Worm (Caenorhabditis elegans): ENCODE results near the gene T21E8.6.

Gene T21E8.6

DNA sequence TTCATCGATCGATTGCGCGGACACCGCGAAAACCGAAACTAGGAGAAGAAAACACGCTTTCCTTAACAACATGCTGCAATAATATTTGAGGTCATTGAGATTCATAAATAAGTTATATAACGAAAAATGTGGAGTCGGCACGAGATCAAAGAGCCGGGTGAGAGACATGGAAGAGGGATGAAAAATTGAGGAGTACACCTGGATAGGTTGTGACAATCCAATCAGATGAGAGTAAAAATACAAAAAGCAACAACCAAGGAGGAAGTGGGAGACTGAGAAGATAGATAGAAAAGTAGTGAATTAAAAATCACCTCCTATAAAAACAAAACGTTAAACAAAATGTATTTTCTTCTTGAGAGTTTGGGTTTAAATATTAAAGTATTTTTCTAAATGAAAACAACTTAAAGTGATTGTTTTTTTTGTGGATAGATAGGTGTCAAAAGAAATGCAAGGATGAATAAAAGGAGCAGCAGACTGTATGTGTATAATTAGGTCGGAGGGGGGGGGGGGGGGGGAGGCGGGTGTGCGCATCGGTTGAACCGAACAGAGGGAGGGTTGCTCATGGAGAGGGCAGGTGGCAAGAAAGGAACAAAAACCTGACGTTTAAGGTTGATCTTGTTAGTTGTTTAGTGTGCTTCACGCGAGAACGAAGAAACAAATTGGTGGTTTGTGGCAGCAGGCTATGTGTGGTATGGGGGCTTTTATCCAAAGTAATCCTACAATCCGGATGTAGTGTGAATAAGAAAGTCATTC is 37.3 kb upstream of the T21E8.6 start, which contains the start of gene C05A9.2:
Gene C05A9.2 (minus strand): TSS at position 73 of the 753 bp plus-strand sequence.
- TF ChIP-seq ztf-11 (tag; optimal IDR thresholded peaks at IDR 0.05) (no peak), zag-1 (tag; optimal IDR thresholded peaks at IDR 0.05) (no peak), dpl-1 (GFP tag; optimal IDR thresholded peaks at IDR 0.05) (no peak), C16A3.4 (tag; optimal IDR thresholded peaks at IDR 0.05) (no peak), unc-86 (tag; optimal IDR thresholded peaks at IDR 0.05) (no peak), lin-15B (tag; optimal IDR thresholded peaks at IDR 0.05) (no peak), snu-23 (GFP tag; optimal IDR thresholded peaks at IDR 0.05) (no peak), dsc-1 (tag; optimal IDR thresholded peaks at IDR 0.05) (no peak), F16B12.6 (tag; optimal IDR thresholded peaks at IDR 0.05) (no peak), nhr-85 (tag) (no peak), fkh-4 (tag; optimal IDR thresholded peaks at IDR 0.05; ENCODE audit: borderline replicate concordance) (no peak), Y116A8C.19 (tag; optimal IDR thresholded peaks at IDR 0.05; ENCODE audit: borderline replicate concordance) (no peak), aha-1 (tag; optimal IDR thresholded peaks at IDR 0.05) (no peak), unc-62 (GFP tag; optimal IDR thresholded peaks at IDR 0.05) (no peak), irx-1 (tag; optimal IDR thresholded peaks at IDR 0.05) (no peak), alr-1 (tag; optimal IDR thresholded peaks at IDR 0.05; ENCODE audit: borderline replicate concordance) (no peak), ceh-88 (GFP tag; IDR thresholded peaks at IDR 0.05) (no peak), vab-15 (tag; optimal IDR thresholded peaks at IDR 0.05) (no peak)

DNA sequence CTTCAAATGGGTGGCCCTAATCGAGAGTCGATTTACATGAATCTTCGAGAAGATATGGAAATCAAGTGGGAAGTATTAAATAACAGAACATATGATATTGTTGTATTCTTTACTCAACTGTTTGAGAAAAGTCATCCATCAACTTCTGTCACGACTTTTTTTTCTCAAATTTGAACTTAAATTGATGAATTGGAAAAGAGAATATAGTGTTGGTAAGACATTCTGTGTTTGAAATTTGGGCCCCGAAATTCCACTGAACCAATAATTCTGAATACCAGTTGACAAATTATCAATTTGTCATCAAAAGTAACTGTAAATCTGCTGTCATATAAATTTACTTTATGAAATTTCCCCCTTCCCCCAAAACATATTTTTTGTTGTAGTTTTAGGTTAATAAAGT is 35.2 kb upstream of the T21E8.6 start:
- TF ChIP-seq fkh-4 (tag; optimal IDR thresholded peaks at IDR 0.05; ENCODE audit: borderline replicate concordance) (no peak), lin-35 (GFP tag; optimal IDR thresholded peaks at IDR 0.05) (peak in 1 of 2 experiments; percentile 34), snu-23 (GFP tag; optimal IDR thresholded peaks at IDR 0.05) (no peak), xbp-1 (tag; optimal IDR thresholded peaks at IDR 0.05) (no peak), nhr-71 (tag; optimal IDR thresholded peaks at IDR 0.05) (peak; percentile 12), nhr-20 (tag; optimal IDR thresholded peaks at IDR 0.05) (peak; percentile 54), lin-14 (GFP tag; optimal IDR thresholded peaks at IDR 0.05) (peak; percentile 8), nhr-85 (tag) (peak; percentile 70)

DNA sequence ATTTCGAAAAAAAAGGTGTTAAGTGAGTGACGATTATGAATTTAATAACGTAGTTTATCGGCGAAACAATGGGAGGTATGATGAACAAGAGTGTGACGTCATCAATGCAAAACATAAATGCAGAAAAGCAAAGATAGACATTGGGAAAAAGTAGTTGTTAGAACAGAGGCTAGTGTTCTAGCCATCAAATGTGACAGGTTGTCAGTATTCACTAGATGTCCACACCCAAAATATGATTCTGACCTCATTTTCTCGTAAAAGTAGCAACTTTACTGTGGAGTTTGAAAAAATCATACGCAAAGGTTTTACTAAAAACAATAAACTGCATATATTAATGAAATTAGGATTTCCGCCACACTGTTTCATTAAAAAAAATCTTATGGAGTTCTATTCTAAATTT is 30.9 kb upstream of the T21E8.6 start:
- no peak for TF ChIP-seq unc-30 (tag; optimal IDR thresholded peaks at IDR 0.05)
- TF ChIP-seq nhr-71 (tag; optimal IDR thresholded peaks at IDR 0.05): no peak
- no peak for TF ChIP-seq egl-27 (tag; optimal IDR thresholded peaks at IDR 0.05)
- TF ChIP-seq lin-15B (tag; optimal IDR thresholded peaks at IDR 0.05): no peak
- TF ChIP-seq mep-1 (tag; optimal IDR thresholded peaks at IDR 0.05): no peak
- TF ChIP-seq nhr-85 (tag): no peak
- TF ChIP-seq isw-1 (GFP tag; IDR thresholded peaks at IDR 0.05): no peak
- no peak for TF ChIP-seq sox-4 (tag; optimal IDR thresholded peaks at IDR 0.05)
- no peak for TF ChIP-seq snpc-4 (tag; optimal IDR thresholded peaks at IDR 0.05)
- TF ChIP-seq snu-23 (GFP tag; optimal IDR thresholded peaks at IDR 0.05): no peak
- TF ChIP-seq swsn-7 (tag; optimal IDR thresholded peaks at IDR 0.05): no peak
- TF ChIP-seq alr-1 (tag; optimal IDR thresholded peaks at IDR 0.05; ENCODE audit: borderline replicate concordance): no peak
- TF ChIP-seq jun-1 (tag; optimal IDR thresholded peaks at IDR 0.05): no peak
- TF ChIP-seq irx-1 (tag; optimal IDR thresholded peaks at IDR 0.05): no peak
- TF ChIP-seq C34B4.2 (tag; optimal IDR thresholded peaks at IDR 0.05): no peak

DNA sequence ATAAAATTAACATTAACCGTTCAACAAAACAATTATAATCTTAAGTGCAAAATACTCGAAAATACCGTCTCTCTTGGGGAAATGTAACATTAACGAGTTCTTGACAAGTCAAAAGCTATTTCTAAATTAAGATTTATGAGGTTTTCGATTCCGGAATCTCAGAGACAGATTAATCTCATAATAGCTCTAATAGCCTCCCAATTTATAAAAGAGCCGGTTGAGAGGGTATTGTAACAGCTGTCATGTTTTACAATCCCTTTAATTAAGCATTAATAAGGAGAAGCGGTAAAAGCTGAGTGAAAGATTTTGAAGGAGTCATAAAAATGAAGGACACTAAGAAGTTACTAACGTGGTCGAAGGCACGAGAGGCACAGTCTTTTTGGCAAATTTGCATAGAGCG is 30.3 kb upstream of the T21E8.6 start:
- TF ChIP-seq grh-1 (GFP tag; IDR thresholded peaks at IDR 0.05) (no peak), aly-2 (tag; optimal IDR thresholded peaks at IDR 0.05) (no peak), xbp-1 (tag; optimal IDR thresholded peaks at IDR 0.05) (no peak), unc-130 (tag; optimal IDR thresholded peaks at IDR 0.05) (no peak), unc-98 (GFP tag; IDR thresholded peaks at IDR 0.05) (no peak), elt-2 (tag; optimal IDR thresholded peaks at IDR 0.05) (no peak), nhr-11 (tag; optimal IDR thresholded peaks at IDR 0.05) (no peak)
